Worm (Caenorhabditis elegans): ENCODE results near the gene Y45G12C.1.

ce11 chrV:2585727-2586126 is 20.2 kb downstream of the Y45G12C.1 start, which contains the start of gene C29G2.6:
- TF ChIP-seq hsf-1 (GFP tag; IDR thresholded peaks at IDR 0.05): no peak
- no peak for TF ChIP-seq ets-4 (GFP tag; optimal IDR thresholded peaks at IDR 0.05)
- TF ChIP-seq snpc-4 (GFP tag; optimal IDR thresholded peaks at IDR 0.05): no peak
- no peak for TF ChIP-seq snpc-4 (tag; optimal IDR thresholded peaks at IDR 0.05)
- TF ChIP-seq dpl-1 (GFP tag; optimal IDR thresholded peaks at IDR 0.05): no peak
- no peak for TF ChIP-seq ceh-58 (GFP tag; IDR thresholded peaks at IDR 0.05)
- TF ChIP-seq unc-62 (GFP tag; optimal IDR thresholded peaks at IDR 0.05): no peak
- TF ChIP-seq xnd-1 (tag; optimal IDR thresholded peaks at IDR 0.05): no peak
- TF ChIP-seq pha-4 (tag; optimal IDR thresholded peaks at IDR 0.05): no peak
- no peak for TF ChIP-seq F57A8.1 (GFP tag; optimal IDR thresholded peaks at IDR 0.05)
- no peak for TF ChIP-seq athp-1 (tag; optimal IDR thresholded peaks at IDR 0.05)
- no peak for TF ChIP-seq ztf-25 (GFP tag; IDR thresholded peaks at IDR 0.05)
- no peak for TF ChIP-seq ceh-79 (tag; optimal IDR thresholded peaks at IDR 0.05)
